Worm (Caenorhabditis elegans): ENCODE measurements around the gene mtre-1.

Gene mtre-1

DNA sequence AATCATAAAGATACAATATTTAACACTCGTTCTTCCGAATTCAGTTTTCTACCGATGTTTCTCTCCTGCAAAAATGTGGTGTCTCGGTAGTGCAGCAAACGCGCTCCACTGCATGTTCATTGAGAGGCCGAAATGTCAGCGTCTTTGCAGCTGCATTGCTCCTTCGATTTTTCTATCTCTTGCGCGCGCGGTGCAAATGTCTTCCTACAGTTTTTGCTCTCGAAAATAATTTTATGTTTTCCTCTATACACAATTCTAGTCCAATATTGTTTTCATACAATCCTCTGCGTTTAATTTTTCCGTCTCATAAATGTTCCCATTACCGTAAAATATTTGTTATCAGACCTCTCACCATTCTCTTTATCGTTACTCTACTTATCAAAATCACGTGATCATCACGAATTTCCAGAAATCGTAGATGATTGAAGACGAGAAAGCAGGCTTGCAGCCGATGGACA lies 12.0 kb upstream of the mtre-1 start, which contains the start of gene ufd-2:
Gene ufd-2, plus strand, starts transcription at position 408 of the 458 bp plus-strand sequence.
- TF ChIP-seq F13C5.2 (tag; optimal IDR thresholded peaks at IDR 0.05) (no peak), ama-1 (optimal IDR thresholded peaks at IDR 0.05) (no peak), tbx-37 (GFP tag; conservative IDR thresholded peaks at IDR 0.05) (no peak), ets-7 (tag; optimal IDR thresholded peaks at IDR 0.05) (peak; percentile 14), scrt-1 (GFP tag; IDR thresholded peaks at IDR 0.05) (0 out of 2 replicates have a peak, but pooled peaks have one; percentile 23), pes-1 (GFP tag; IDR thresholded peaks at IDR 0.05) (no peak), aly-1 (tag; optimal IDR thresholded peaks at IDR 0.05) (no peak), tra-4 (tag; optimal IDR thresholded peaks at IDR 0.05) (no peak), tbx-11 (GFP tag; IDR thresholded peaks at IDR 0.05) (no peak), hmbx-1 (tag; optimal IDR thresholded peaks at IDR 0.05) (no peak), ceh-13 (GFP tag; optimal IDR thresholded peaks at IDR 0.05) (no peak), ceh-36 (tag; optimal IDR thresholded peaks at IDR 0.05) (no peak)

DNA sequence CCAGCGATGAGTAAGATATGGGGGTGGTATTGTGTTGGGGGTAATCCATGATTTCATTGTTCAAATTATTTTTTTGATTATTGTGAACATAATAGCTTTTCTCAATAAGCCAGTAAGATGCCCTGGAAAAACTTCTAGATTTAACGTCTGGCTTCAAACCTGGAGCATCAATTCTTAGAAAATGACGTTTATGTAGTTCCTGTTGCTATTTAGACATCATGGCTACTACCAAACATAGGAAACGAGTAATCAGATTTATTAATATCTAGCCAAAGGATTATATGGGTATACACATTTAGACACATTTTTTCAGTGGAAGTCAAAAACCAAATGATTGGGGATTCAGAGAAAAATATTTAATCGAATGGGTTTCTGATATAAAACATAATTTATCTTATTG lies 9.2 kb upstream of the mtre-1 start:
- TF ChIP-seq tbx-11 (GFP tag; IDR thresholded peaks at IDR 0.05) (no peak), tra-4 (tag; optimal IDR thresholded peaks at IDR 0.05) (no peak), flt-1 (GFP tag; IDR thresholded peaks at IDR 0.05) (no peak), ama-1 (optimal IDR thresholded peaks at IDR 0.05) (no peak), hmbx-1 (tag; optimal IDR thresholded peaks at IDR 0.05) (no peak), sea-1 (GFP tag; conservative IDR thresholded peaks at IDR 0.05) (no peak), tbx-37 (GFP tag; conservative IDR thresholded peaks at IDR 0.05) (no peak), scrt-1 (GFP tag; IDR thresholded peaks at IDR 0.05) (no peak), aly-1 (tag; optimal IDR thresholded peaks at IDR 0.05) (no peak), ets-7 (tag; optimal IDR thresholded peaks at IDR 0.05) (no peak), pes-1 (GFP tag; IDR thresholded peaks at IDR 0.05) (no peak), hmg-4 (GFP tag; optimal IDR thresholded peaks at IDR 0.05) (no peak), F13C5.2 (tag; optimal IDR thresholded peaks at IDR 0.05) (no peak), ceh-13 (GFP tag; optimal IDR thresholded peaks at IDR 0.05) (no peak)

DNA sequence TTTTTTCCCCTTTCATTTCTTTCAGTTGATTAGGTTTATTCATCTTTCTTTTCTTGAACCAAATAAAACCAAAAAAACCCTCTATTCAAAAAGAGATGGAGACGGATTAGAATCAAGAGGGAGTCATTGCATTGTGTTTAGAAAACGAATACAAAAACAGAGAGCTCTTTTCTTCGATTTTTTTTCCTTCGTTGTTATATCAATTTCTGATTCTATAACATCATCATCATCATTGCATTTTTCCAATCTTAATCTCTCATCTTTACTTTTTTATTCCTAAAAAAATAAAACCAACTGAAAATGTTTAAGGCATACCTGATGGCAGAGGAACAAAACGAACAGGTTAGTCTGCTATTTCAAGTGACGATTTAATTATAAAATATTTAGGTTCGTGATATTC lies 8.4 kb upstream of the mtre-1 start, which contains the start of gene T05H10.8:
Gene T05H10.8, plus strand, starts transcription at position 301 of the 400 bp plus-strand sequence.
- TF ChIP-seq B0310.2 (tag; optimal IDR thresholded peaks at IDR 0.05), result no peak
- no peak for TF ChIP-seq hnd-1 (tag; optimal IDR thresholded peaks at IDR 0.05)
- no peak for TF ChIP-seq tra-4 (tag; optimal IDR thresholded peaks at IDR 0.05)
- TF ChIP-seq ets-7 (tag; optimal IDR thresholded peaks at IDR 0.05), result no peak
- no peak for TF ChIP-seq ama-1 (optimal IDR thresholded peaks at IDR 0.05)
- TF ChIP-seq ceh-13 (GFP tag; optimal IDR thresholded peaks at IDR 0.05), result no peak
- no peak for TF ChIP-seq flt-1 (GFP tag; IDR thresholded peaks at IDR 0.05)
- TF ChIP-seq aly-1 (tag; optimal IDR thresholded peaks at IDR 0.05), result no peak
- no peak for TF ChIP-seq F13C5.2 (tag; optimal IDR thresholded peaks at IDR 0.05)

DNA sequence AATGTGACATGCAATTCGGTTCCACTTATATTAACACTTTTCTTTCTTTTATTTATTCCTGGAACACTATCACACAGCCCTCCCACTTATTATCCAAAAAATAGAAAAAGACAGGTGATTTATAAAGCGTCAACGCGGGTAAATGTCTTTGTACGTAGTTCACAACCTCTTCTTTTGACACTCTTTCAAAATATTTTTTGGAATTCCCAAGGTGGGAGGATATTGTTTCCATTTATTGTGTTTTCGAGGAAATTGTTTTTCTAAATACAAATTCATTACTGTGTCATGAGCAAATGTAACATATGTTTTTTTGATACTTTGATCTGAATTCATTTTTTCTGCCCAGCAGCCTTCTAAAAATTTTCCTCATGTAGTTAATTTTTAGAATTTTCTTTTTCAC lies 7.5 kb upstream of the mtre-1 start:
- no peak for TF ChIP-seq ceh-13 (GFP tag; optimal IDR thresholded peaks at IDR 0.05)
- no peak for TF ChIP-seq ceh-36 (tag; optimal IDR thresholded peaks at IDR 0.05)
- TF ChIP-seq hnd-1 (tag; optimal IDR thresholded peaks at IDR 0.05), result no peak
- TF ChIP-seq tra-4 (tag; optimal IDR thresholded peaks at IDR 0.05), result no peak
- no peak for TF ChIP-seq ets-7 (tag; optimal IDR thresholded peaks at IDR 0.05)
- TF ChIP-seq sea-1 (GFP tag; conservative IDR thresholded peaks at IDR 0.05), result no peak
- TF ChIP-seq ama-1 (optimal IDR thresholded peaks at IDR 0.05), result no peak
- TF ChIP-seq tbx-11 (GFP tag; IDR thresholded peaks at IDR 0.05), result no peak
- no peak for TF ChIP-seq pes-1 (GFP tag; IDR thresholded peaks at IDR 0.05)
- TF ChIP-seq hmbx-1 (tag; optimal IDR thresholded peaks at IDR 0.05), result no peak
- TF ChIP-seq flt-1 (GFP tag; IDR thresholded peaks at IDR 0.05), result no peak
- TF ChIP-seq F13C5.2 (tag; optimal IDR thresholded peaks at IDR 0.05), result no peak
- no peak for TF ChIP-seq hmg-4 (GFP tag; optimal IDR thresholded peaks at IDR 0.05)
- TF ChIP-seq scrt-1 (GFP tag; IDR thresholded peaks at IDR 0.05), result no peak
- TF ChIP-seq aly-1 (tag; optimal IDR thresholded peaks at IDR 0.05), result no peak
- no peak for TF ChIP-seq B0310.2 (tag; optimal IDR thresholded peaks at IDR 0.05)
- no peak for TF ChIP-seq tbx-37 (GFP tag; conservative IDR thresholded peaks at IDR 0.05)

DNA sequence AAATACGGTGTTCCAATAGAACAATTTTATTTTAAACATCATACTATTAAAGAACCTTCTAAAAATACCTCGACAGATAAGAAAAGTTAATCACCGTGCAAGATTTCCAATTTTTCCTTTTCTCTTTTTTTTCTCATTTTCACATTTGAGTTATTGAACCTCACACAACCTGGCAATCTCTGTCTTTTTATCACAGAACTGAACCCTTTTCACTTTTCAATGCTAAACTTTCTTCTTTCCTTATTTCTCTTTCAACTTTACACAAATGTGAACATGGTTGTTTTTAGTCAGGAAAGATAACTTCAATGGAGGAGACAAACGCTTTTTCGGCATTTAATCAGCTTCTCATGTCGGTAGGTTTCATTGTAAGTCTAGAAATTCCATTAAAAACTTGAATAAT lies 2.5 kb upstream of the mtre-1 start, which contains the start of gene T05H10.4:
Gene T05H10.4, plus strand, starts transcription at position 301 of the 400 bp plus-strand sequence.
- TF ChIP-seq tbx-37 (GFP tag; conservative IDR thresholded peaks at IDR 0.05) (no peak), ceh-13 (GFP tag; optimal IDR thresholded peaks at IDR 0.05) (no peak), F13C5.2 (tag; optimal IDR thresholded peaks at IDR 0.05) (no peak), tra-4 (tag; optimal IDR thresholded peaks at IDR 0.05) (no peak), ets-7 (tag; optimal IDR thresholded peaks at IDR 0.05) (no peak), ama-1 (optimal IDR thresholded peaks at IDR 0.05) (no peak), tbx-11 (GFP tag; IDR thresholded peaks at IDR 0.05) (no peak), hmg-4 (GFP tag; optimal IDR thresholded peaks at IDR 0.05) (no peak), B0310.2 (tag; optimal IDR thresholded peaks at IDR 0.05) (no peak), hmbx-1 (tag; optimal IDR thresholded peaks at IDR 0.05) (no peak), sea-1 (GFP tag; conservative IDR thresholded peaks at IDR 0.05) (no peak), flt-1 (GFP tag; IDR thresholded peaks at IDR 0.05) (no peak), scrt-1 (GFP tag; IDR thresholded peaks at IDR 0.05) (no peak), ceh-36 (tag; optimal IDR thresholded peaks at IDR 0.05) (no peak)

DNA sequence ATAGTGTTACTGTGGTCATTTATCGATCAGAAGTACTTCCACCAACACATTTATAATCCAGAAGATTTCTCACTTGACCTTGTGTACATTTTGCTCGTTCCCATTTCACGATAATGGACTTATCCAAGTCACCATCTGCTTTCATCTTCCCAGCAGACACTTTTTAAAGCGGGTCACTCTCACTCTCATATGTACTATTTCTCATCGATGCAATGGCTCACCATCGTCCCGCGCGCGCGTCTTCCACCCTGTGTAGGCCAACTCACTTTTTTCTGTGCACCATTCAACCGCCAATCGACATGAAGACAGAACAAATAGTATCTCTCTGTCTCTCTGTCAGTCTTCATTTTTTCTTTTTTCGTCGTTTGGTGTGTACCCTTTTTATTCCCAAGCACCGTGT lies 1.8 kb upstream of the mtre-1 start:
- TF ChIP-seq tra-4 (tag; optimal IDR thresholded peaks at IDR 0.05) (no peak), sea-1 (GFP tag; conservative IDR thresholded peaks at IDR 0.05) (no peak), B0310.2 (tag; optimal IDR thresholded peaks at IDR 0.05) (no peak), scrt-1 (GFP tag; IDR thresholded peaks at IDR 0.05) (no peak), pes-1 (GFP tag; IDR thresholded peaks at IDR 0.05) (no peak)

DNA sequence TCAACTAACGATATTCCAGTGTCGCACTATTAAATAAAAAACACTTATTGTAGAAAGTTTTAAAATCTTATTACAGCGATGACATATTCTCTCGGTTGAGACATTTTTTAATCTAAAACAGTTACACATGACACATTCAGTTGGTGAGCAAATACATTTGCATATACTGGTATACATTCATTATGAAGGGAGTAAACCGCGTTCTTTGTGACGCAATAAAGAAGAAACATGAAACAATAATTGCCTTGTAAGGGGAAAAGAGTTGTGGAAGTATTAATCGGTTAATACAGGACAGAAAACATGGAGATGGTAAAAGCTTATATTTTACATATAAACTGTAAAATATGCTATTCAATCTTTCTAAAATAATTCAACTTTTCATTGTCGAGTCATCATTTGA lies 953 bp upstream of the mtre-1 start:
- TF ChIP-seq sea-1 (GFP tag; conservative IDR thresholded peaks at IDR 0.05) (no peak), ets-7 (tag; optimal IDR thresholded peaks at IDR 0.05) (no peak), aly-1 (tag; optimal IDR thresholded peaks at IDR 0.05) (no peak), hmg-4 (GFP tag; optimal IDR thresholded peaks at IDR 0.05) (no peak), ceh-13 (GFP tag; optimal IDR thresholded peaks at IDR 0.05) (no peak), hmbx-1 (tag; optimal IDR thresholded peaks at IDR 0.05) (no peak), B0310.2 (tag; optimal IDR thresholded peaks at IDR 0.05) (no peak)

DNA sequence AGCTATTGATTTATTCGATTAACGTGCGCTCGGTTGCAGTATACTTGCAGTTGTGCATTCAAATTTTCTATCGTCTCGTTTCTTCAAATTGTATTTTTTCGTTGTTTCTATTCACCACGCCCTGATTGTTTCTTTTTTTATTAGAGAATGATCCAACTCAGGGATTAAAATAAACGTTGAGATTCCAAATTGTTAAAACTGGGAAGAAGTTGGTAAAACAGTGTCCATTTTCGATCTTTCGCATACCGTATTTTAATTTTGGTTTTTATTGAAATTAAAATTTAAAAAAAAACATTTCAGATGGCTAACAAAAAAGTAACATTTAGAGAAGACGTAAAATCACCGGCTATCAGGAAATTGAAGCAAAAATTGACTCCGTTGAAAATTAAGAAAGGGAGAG lies 3.1 kb downstream of the mtre-1 start, which contains the start of gene apn-1:
Gene apn-1, plus strand, starts transcription at position 301 of the 400 bp plus-strand sequence.
- TF ChIP-seq B0310.2 (tag; optimal IDR thresholded peaks at IDR 0.05), result no peak
- TF ChIP-seq flt-1 (GFP tag; IDR thresholded peaks at IDR 0.05), result no peak
- no peak for TF ChIP-seq hmbx-1 (tag; optimal IDR thresholded peaks at IDR 0.05)
- no peak for TF ChIP-seq sea-1 (GFP tag; conservative IDR thresholded peaks at IDR 0.05)
- TF ChIP-seq ceh-36 (tag; optimal IDR thresholded peaks at IDR 0.05), result no peak
- TF ChIP-seq F13C5.2 (tag; optimal IDR thresholded peaks at IDR 0.05), result no peak
- no peak for TF ChIP-seq ceh-13 (GFP tag; optimal IDR thresholded peaks at IDR 0.05)
- TF ChIP-seq scrt-1 (GFP tag; IDR thresholded peaks at IDR 0.05), result no peak
- TF ChIP-seq hmg-4 (GFP tag; optimal IDR thresholded peaks at IDR 0.05), result no peak
- no peak for TF ChIP-seq tra-4 (tag; optimal IDR thresholded peaks at IDR 0.05)
- no peak for TF ChIP-seq tbx-37 (GFP tag; conservative IDR thresholded peaks at IDR 0.05)
- TF ChIP-seq ets-7 (tag; optimal IDR thresholded peaks at IDR 0.05), result no peak
- TF ChIP-seq tbx-11 (GFP tag; IDR thresholded peaks at IDR 0.05), result no peak
- TF ChIP-seq pes-1 (GFP tag; IDR thresholded peaks at IDR 0.05), result no peak
- TF ChIP-seq hnd-1 (tag; optimal IDR thresholded peaks at IDR 0.05), result no peak
- TF ChIP-seq aly-1 (tag; optimal IDR thresholded peaks at IDR 0.05), result no peak
- TF ChIP-seq ama-1 (optimal IDR thresholded peaks at IDR 0.05), result no peak

All from whole organism, early embryonic.